Fruit fly (Drosophila melanogaster): ENCODE data around the gene Pi4KIIIalpha.

The Pi4KIIIalpha gene

DNA sequence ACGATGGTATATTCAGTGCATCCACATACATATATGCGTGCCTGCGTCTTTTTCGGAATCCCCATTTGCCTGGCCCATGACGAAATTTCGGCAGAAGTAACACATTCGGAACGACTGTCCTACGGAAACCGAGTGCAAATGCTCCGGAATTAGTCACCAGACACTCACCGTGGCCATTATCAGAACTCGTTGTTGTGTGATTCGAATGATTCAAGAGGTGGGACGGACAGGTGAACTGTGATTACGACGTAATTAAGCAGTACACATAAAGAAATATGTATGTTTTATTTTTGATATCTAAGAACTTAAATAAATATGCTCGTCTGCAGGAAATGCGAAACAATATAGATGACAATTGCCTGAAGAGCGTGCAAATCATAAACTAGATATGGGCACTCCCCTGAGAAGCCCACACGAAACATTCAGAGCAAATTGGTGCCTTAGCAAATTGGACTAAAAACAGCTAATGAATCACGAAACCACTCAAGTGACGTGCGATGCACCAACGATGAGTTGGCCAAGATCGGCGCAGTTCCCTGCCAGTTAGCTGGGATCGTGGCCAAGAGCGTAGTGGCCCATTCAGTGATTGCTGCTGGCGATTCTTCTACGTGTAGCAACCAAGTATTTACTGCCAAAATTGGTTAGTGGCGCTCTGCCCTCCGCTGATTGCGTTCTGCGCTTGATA, 33.1 kb upstream of the Pi4KIIIalpha start (continued):
- TF ChIP-seq dysf (GFP tag; IDR thresholded peaks at IDR 0.05), result peak; percentile 56; the same call in 2 of the 3 replicates
- TF ChIP-seq lilli (GFP tag; optimal IDR thresholded peaks at IDR 0.05), result peak; percentile 30
- TF ChIP-seq CG13424 (tag; optimal IDR thresholded peaks at IDR 0.05), result peak; percentile 34
- TF ChIP-seq CG2712 (tag; optimal IDR thresholded peaks at IDR 0.05), result peak; percentile 14
- peak; percentile 47 for TF ChIP-seq CG7839 (tag; optimal IDR thresholded peaks at IDR 0.05)
- TF ChIP-seq phol (tag; optimal IDR thresholded peaks at IDR 0.05), result peak; percentile 6
- peak; percentile 58 for TF ChIP-seq CG18619 (GFP tag; optimal IDR thresholded peaks at IDR 0.05)
- peak; percentile 31; the same call in 1 of the 2 replicates for TF ChIP-seq Ptx1 (GFP tag; IDR thresholded peaks at IDR 0.05)
- TF ChIP-seq CG8924 (tag; optimal IDR thresholded peaks at IDR 0.05), result peak; percentile 37
- peak; percentile 28; the same call in 1 of the 2 replicates for TF ChIP-seq lmd (GFP tag; IDR thresholded peaks at IDR 0.05)
- peak; percentile 45 for TF ChIP-seq HHEX (GFP tag; optimal IDR thresholded peaks at IDR 0.05)
- TF ChIP-seq Antp (GFP tag; optimal IDR thresholded peaks at IDR 0.05), result peak; percentile 19
- TF ChIP-seq Med (GFP tag), result peak; percentile 75
- peak; percentile 15 for TF ChIP-seq caup (GFP tag; optimal IDR thresholded peaks at IDR 0.05; ENCODE audit: severe bottlenecking)
- TF ChIP-seq CG2678 (tag; optimal IDR thresholded peaks at IDR 0.05), result peak; percentile 74
- TF ChIP-seq nerfin-2 (GFP tag; IDR thresholded peaks at IDR 0.05; ENCODE audit: partially characterized antibody), result no peak
- peak; percentile 34 for TF ChIP-seq corto (GFP tag; optimal IDR thresholded peaks at IDR 0.05)
- TF ChIP-seq Poxn (GFP tag; IDR thresholded peaks at IDR 0.05), result no peak
- no peak for TF ChIP-seq slp2 (GFP tag; optimal IDR thresholded peaks at IDR 0.05)
- peak; percentile 56 for TF ChIP-seq CG11504 (tag; optimal IDR thresholded peaks at IDR 0.05)
- TF ChIP-seq MESR4 (GFP tag; optimal IDR thresholded peaks at IDR 0.05), result no peak
- peak; percentile 7 for TF ChIP-seq Vsx1 (GFP tag; optimal IDR thresholded peaks at IDR 0.05)
- TF ChIP-seq CG6689 (GFP tag; IDR thresholded peaks at IDR 0.05), result 0 out of 2 replicates have a peak, but pooled peaks have one; percentile 13
- peak; percentile 44; the same call in 1 of the 2 replicates for TF ChIP-seq CG32532 (GFP tag; IDR thresholded peaks at IDR 0.05)
- TF ChIP-seq fu2 (GFP tag; optimal IDR thresholded peaks at IDR 0.05), result peak; percentile 3
- TF ChIP-seq salm (tag; optimal IDR thresholded peaks at IDR 0.05), result no peak
- peak; percentile 39 for TF ChIP-seq Fer1 (GFP tag; optimal IDR thresholded peaks at IDR 0.05)
- 0 out of 2 replicates have a peak, but pooled peaks have one; percentile 6 for TF ChIP-seq CG4730 (GFP tag; IDR thresholded peaks at IDR 0.05)
- TF ChIP-seq seq (GFP tag; IDR thresholded peaks at IDR 0.05), result peak; percentile 15; the same call in 1 of the 2 replicates
- peak in 1 of 2 experiments; percentile 3 for TF ChIP-seq chif (GFP tag; optimal IDR thresholded peaks at IDR 0.05)
- TF ChIP-seq Gsc (GFP tag; IDR thresholded peaks at IDR 0.05), result no peak
- no peak for TF ChIP-seq CG10462 (GFP tag; optimal IDR thresholded peaks at IDR 0.05)
- TF ChIP-seq CG7556 (GFP tag; optimal IDR thresholded peaks at IDR 0.05), result peak; percentile 59
- no peak for TF ChIP-seq Nf-YB (GFP tag; optimal IDR thresholded peaks at IDR 0.05)
- TF ChIP-seq vnd (GFP tag; IDR thresholded peaks at IDR 0.05; ENCODE audit: partially characterized antibody), result no peak
- TF ChIP-seq CG11456 (GFP tag; IDR thresholded peaks at IDR 0.05), result 0 out of 3 replicates have a peak, but pooled peaks have one; percentile 42
- no peak for TF ChIP-seq Bgb (GFP tag; IDR thresholded peaks at IDR 0.05; ENCODE audit: partially characterized antibody)
- peak; percentile 33 for TF ChIP-seq CG17385 (GFP tag; optimal IDR thresholded peaks at IDR 0.05)
- 0 out of 2 replicates have a peak, but pooled peaks have one; percentile 24 for TF ChIP-seq CG14441 (GFP tag; IDR thresholded peaks at IDR 0.05)
- TF ChIP-seq CG1233 (GFP tag; optimal IDR thresholded peaks at IDR 0.05), result peak; percentile 37
- peak; percentile 30 for TF ChIP-seq CG6854 (GFP tag; optimal IDR thresholded peaks at IDR 0.05)
- TF ChIP-seq CG6683 (GFP tag; optimal IDR thresholded peaks at IDR 0.05), result peak; percentile 5
- peak; percentile 38; the same call in 1 of the 2 replicates for TF ChIP-seq CG9932 (GFP tag; IDR thresholded peaks at IDR 0.05)
- TF ChIP-seq sd (tag; optimal IDR thresholded peaks at IDR 0.05), result peak; percentile 45
- no peak for TF ChIP-seq CG11696 (GFP tag; IDR thresholded peaks at IDR 0.05)
- TF ChIP-seq CG12391 (tag; optimal IDR thresholded peaks at IDR 0.05), result peak; percentile 28
- 0 out of 2 replicates have a peak, but pooled peaks have one; percentile 38 for TF ChIP-seq CG9215 (GFP tag; IDR thresholded peaks at IDR 0.05)
- peak; percentile 32; the same call in 1 of the 2 replicates for TF ChIP-seq ranshi (GFP tag; IDR thresholded peaks at IDR 0.05)
